Worm (Caenorhabditis elegans) whole organism, early embryonic: Measurements from ENCODE around the gene nspd-4.

Source experiments
- aly-1 ChIP-seq: sonication (generic microtip); optimal IDR thresholded peaks from 2 replicates; lab custom pipeline; 2016; ENCODE audit warnings: missing genetic modification characterization, missing compliant biosample characterization
- ama-1 ChIP-seq: fragments of 150-350 bp; optimal IDR thresholded peaks from 2 replicates; lab custom pipeline; 2014
- ets-7 ChIP-seq: sonication (generic microtip); optimal IDR thresholded peaks from 2 replicates; lab custom pipeline; 2016; ENCODE audit warnings: missing genotype, missing genetic modification characterization, missing compliant biosample characterization
- flt-1 ChIP-seq: fragments of 200-800 bp; sonication (Bioruptor generic); IDR thresholded peaks from 2 replicates; pipeline ENCODE4 v1.3.6; 2022; ENCODE audit warnings: missing genetic modification characterization, missing compliant biosample characterization
- scrt-1 ChIP-seq: fragments of 200-800 bp; sonication (Bioruptor generic); IDR thresholded peaks from 2 replicates; pipeline ENCODE4 v1.3.6; 2022; ENCODE audit warnings: missing genetic modification characterization, missing compliant biosample characterization
- sea-1 ChIP-seq: fragments of 200-800 bp; sonication (Bioruptor generic); conservative IDR thresholded peaks from 2 replicates; pipeline ENCODE4 v1.3.6; 2022; ENCODE audit warnings: missing genetic modification characterization, missing compliant biosample characterization

DNA sequence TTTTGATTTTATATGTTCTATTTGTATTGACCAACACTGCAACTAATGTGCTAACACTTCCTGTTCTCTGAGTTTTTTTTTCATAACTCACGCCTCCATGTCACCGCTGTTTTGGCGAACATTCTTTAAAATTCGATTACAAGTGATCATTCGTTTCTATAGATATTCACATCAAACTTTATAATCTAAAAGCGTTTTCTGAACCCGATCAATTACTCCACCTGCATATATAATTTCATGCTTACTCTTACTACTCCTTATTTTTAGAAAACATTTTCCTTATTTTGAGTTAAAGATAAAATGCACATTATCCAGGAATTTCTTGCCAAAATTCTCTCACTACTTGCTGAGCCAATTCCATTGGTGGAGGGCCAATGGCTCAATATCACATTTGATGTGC is 43.6 kb downstream of the nspd-4 start, which contains the start of gene R05F9.7:
- TF ChIP-seq ets-7 (no peak), sea-1 (GFP tag; lab: Robert Waterston, UW) (no peak), flt-1 (GFP tag; lab: Robert Waterston, UW) (no peak), aly-1 (tag; lab: Kevin White, UChicago) (no peak), scrt-1 (GFP tag; lab: Robert Waterston, UW) (no peak), ama-1 (lab: Kevin White, UChicago) (no peak)
